Fruit fly (Drosophila melanogaster): ENCODE measurements around the gene S.

S gene

dm6 chr2L:1070941-1071340 lies 6.7 kb downstream of the S start (continued):
- TF ChIP-seq CG15073 (GFP tag; optimal IDR thresholded peaks at IDR 0.05) (no peak), ham (GFP tag; IDR thresholded peaks at IDR 0.05) (0 out of 2 replicates have a peak, but pooled peaks have one; percentile 12), CG10431 (GFP tag; optimal IDR thresholded peaks at IDR 0.05) (no peak), CG18599 (GFP tag; optimal IDR thresholded peaks at IDR 0.05) (peak; percentile 40), otp (GFP tag; IDR thresholded peaks at IDR 0.05) (0 out of 3 replicates have a peak, but pooled peaks have one; percentile 39), YL-1 (GFP tag; optimal IDR thresholded peaks at IDR 0.05) (no peak), CG11456 (GFP tag; IDR thresholded peaks at IDR 0.05) (peak; percentile 72; the same call in 1 of the 3 replicates), CG16815 (GFP tag; optimal IDR thresholded peaks at IDR 0.05) (no peak), Opbp (GFP tag; IDR thresholded peaks at IDR 0.05; ENCODE audit: partially characterized antibody) (no peak), CG30431 (GFP tag; optimal IDR thresholded peaks at IDR 0.05) (peak; percentile 13), CG10267 (tag; optimal IDR thresholded peaks at IDR 0.05) (no peak), CG7745 (tag; optimal IDR thresholded peaks at IDR 0.05) (no peak), rib (GFP tag; IDR thresholded peaks at IDR 0.05) (0 out of 2 replicates have a peak, but pooled peaks have one; percentile 30), bsh (GFP tag; optimal IDR thresholded peaks at IDR 0.05) (peak in 1 of 2 experiments; percentile 54), prd (optimal IDR thresholded peaks at IDR 0.05) (no peak), prd (GFP tag; IDR thresholded peaks at IDR 0.05) (peak; percentile 43; the same call in 1 of the 3 replicates), az2 (GFP tag; optimal IDR thresholded peaks at IDR 0.05) (peak; percentile 3), lilli (GFP tag; optimal IDR thresholded peaks at IDR 0.05) (peak; percentile 4), TFAM (GFP tag; optimal IDR thresholded peaks at IDR 0.05) (no peak), CG10543 (GFP tag; optimal IDR thresholded peaks at IDR 0.05) (peak; percentile 4), CG31441 (GFP tag; IDR thresholded peaks at IDR 0.05) (no peak), tna (GFP tag; IDR thresholded peaks at IDR 0.05; ENCODE audit: partially characterized antibody) (no peak), sisA (GFP tag; IDR thresholded peaks at IDR 0.05) (peak; percentile 20; the same call in 1 of the 2 replicates), grau (tag; optimal IDR thresholded peaks at IDR 0.05) (peak; percentile 9), Hr51 (GFP tag; optimal IDR thresholded peaks at IDR 0.05) (no peak), Aef1 (GFP tag; IDR thresholded peaks at IDR 0.05) (0 out of 3 replicates have a peak, but pooled peaks have one; percentile 24), nom (GFP tag; optimal IDR thresholded peaks at IDR 0.05) (no peak), Adf1 (GFP tag; IDR thresholded peaks at IDR 0.05) (no peak), vvl (GFP tag; IDR thresholded peaks at IDR 0.05) (peak; percentile 62), chm (GFP tag; IDR thresholded peaks at IDR 0.05) (peak; percentile 49; the same call in 1 of the 2 replicates), CG7357 (GFP tag; IDR thresholded peaks at IDR 0.05) (0 out of 3 replicates have a peak, but pooled peaks have one; percentile 20), lov (optimal IDR thresholded peaks at IDR 0.05) (no peak), lov (GFP tag; IDR thresholded peaks at IDR 0.05) (no peak), zfh1 (GFP tag; IDR thresholded peaks at IDR 0.05) (peak; percentile 55; the same call in 2 of the 3 replicates), Hr39 (optimal IDR thresholded peaks at IDR 0.05) (no peak), pho (GFP tag; optimal IDR thresholded peaks at IDR 0.05) (peak; percentile 32), mam (GFP tag; optimal IDR thresholded peaks at IDR 0.05) (peak; percentile 19), CG7839 (tag; optimal IDR thresholded peaks at IDR 0.05) (peak; percentile 34), Gug (GFP tag; IDR thresholded peaks at IDR 0.05) (peak; percentile 49; the same call in 2 of the 4 replicates), CG6683 (GFP tag; optimal IDR thresholded peaks at IDR 0.05) (no peak), CG14860 (GFP tag; IDR thresholded peaks at IDR 0.05; ENCODE audit: partially characterized antibody) (no peak), CG2120 (GFP tag; optimal IDR thresholded peaks at IDR 0.05) (peak; percentile 59), HLH54F (GFP tag; optimal IDR thresholded peaks at IDR 0.05) (no peak), Antp (GFP tag; optimal IDR thresholded peaks at IDR 0.05) (peak; percentile 67), pnt (GFP tag; optimal IDR thresholded peaks at IDR 0.05) (peak; percentile 17), NfI (GFP tag; optimal IDR thresholded peaks at IDR 0.05) (peak; percentile 4), al (GFP tag; IDR thresholded peaks at IDR 0.05) (peak; percentile 27; the same call in 1 of the 2 replicates), pum (GFP tag; optimal IDR thresholded peaks at IDR 0.05) (peak; percentile 9), Six4 (GFP tag; optimal IDR thresholded peaks at IDR 0.05) (no peak), lmd (GFP tag; IDR thresholded peaks at IDR 0.05) (peak; percentile 41; the same call in 1 of the 2 replicates), CG11695 (GFP tag; IDR thresholded peaks at IDR 0.05) (0 out of 3 replicates have a peak, but pooled peaks have one; percentile 39)
